Worm (Caenorhabditis elegans): Measurements from ENCODE around the gene cest-33.

DNA sequence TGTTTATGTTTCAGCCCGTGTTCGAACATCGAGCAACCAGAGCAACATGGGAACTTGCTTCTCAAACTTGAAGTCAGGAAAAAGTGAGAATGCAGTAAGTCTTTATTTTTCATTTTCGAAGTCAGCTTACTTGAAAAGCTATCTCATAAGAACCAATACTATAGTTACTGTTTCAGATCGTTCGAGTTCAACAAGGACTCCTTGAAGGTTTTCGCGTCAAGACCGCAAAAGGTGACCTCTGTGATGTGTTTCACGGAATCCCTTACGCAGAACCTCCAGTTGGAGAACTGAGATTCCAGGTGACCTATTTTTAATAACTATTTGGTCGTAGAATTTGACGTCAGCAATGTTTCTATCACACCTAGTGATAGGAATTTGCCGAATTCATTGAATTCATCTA lies 41.9 kb downstream of the cest-33 start:
- TF ChIP-seq ama-1 (optimal IDR thresholded peaks at IDR 0.05) (no peak), fos-1 (tag; optimal IDR thresholded peaks at IDR 0.05) (no peak), elt-3 (tag; optimal IDR thresholded peaks at IDR 0.05) (no peak), nhr-12 (tag; optimal IDR thresholded peaks at IDR 0.05) (no peak), lin-13 (GFP tag; optimal IDR thresholded peaks at IDR 0.05) (no peak)

Measured in whole organism, L2 larva.